Fruit fly (Drosophila melanogaster): ENCODE results near the gene kst.

kst gene

DNA sequence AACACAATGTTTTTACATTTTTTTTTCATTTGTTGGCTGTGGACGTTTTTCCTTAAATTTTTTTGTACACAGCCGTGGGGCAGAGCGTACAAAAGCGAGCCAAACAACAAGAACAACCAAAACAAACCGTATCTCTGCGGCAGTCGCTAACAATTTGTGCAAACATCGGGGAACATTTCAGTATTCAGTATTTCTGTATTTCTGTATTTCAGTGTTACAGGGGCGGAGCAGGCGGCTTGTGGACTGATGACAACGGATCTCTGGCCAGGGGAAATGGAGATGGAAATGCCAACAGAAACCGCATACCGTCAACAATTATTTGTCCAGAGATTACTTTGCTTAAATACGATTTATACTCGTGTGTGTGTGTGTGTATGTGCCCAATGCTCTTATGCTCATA is 53.9 kb downstream of the kst start (continued):
- TF ChIP-seq gfzf (GFP tag; optimal IDR thresholded peaks at IDR 0.05) (no peak), CG15011 (GFP tag; optimal IDR thresholded peaks at IDR 0.05) (peak; percentile 22), peb (GFP tag; IDR thresholded peaks at IDR 0.05) (no peak), org-1 (GFP tag; optimal IDR thresholded peaks at IDR 0.05) (peak; percentile 45), CG12071 (GFP tag; optimal IDR thresholded peaks at IDR 0.05) (peak; percentile 14), lab (GFP tag; optimal IDR thresholded peaks at IDR 0.05) (peak; percentile 22), bcd (GFP tag; optimal IDR thresholded peaks at IDR 0.05) (peak; percentile 32), ken (GFP tag; IDR thresholded peaks at IDR 0.05) (0 out of 3 replicates have a peak, but pooled peaks have one; percentile 38)

DNA sequence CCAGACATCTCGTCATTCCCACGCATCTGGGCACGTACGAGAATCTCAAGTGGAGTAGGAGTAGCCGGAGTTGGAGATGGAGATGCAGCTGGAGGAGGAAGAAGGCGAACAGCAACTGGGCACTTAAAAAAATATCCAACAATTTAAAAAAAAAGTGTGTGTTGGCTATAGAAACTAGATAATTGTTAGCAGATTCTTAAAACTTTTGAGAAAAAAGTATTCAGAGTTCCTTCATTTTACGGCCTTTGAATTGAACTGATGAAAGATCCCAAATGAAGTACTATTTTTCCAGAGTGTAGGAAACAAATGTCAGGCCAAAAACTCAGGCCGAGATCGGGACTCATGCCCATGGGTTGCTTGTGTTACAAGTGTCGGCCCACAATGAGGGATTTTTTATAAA is 55.2 kb downstream of the kst start:
- TF ChIP-seq PHDP (tag; optimal IDR thresholded peaks at IDR 0.05) = no peak
- TF ChIP-seq lbe (GFP tag; optimal IDR thresholded peaks at IDR 0.05) = peak; percentile 39
- peak; percentile 36; the same call in 1 of the 2 replicates for TF ChIP-seq CG4404 (GFP tag; IDR thresholded peaks at IDR 0.05)
- TF ChIP-seq Rfx (GFP tag; IDR thresholded peaks at IDR 0.05) = no peak
- peak; percentile 46 for TF ChIP-seq CG9727 (GFP tag; optimal IDR thresholded peaks at IDR 0.05)
- TF ChIP-seq CG12155 (GFP tag; optimal IDR thresholded peaks at IDR 0.05) = no peak
- TF ChIP-seq CG17361 (GFP tag; IDR thresholded peaks at IDR 0.05) = 0 out of 3 replicates have a peak, but pooled peaks have one; percentile 40
- peak; percentile 62 for TF ChIP-seq CG17829 (tag; optimal IDR thresholded peaks at IDR 0.05)
- no peak for TF ChIP-seq Nf-YB (GFP tag; optimal IDR thresholded peaks at IDR 0.05)
- TF ChIP-seq CG1529 (GFP tag; optimal IDR thresholded peaks at IDR 0.05) = peak; percentile 25
- peak; percentile 62 for TF ChIP-seq twi (tag; optimal IDR thresholded peaks at IDR 0.05)
- TF ChIP-seq CG5953 (GFP tag; IDR thresholded peaks at IDR 0.05) = no peak
- TF ChIP-seq gem (tag; optimal IDR thresholded peaks at IDR 0.05) = peak; percentile 43
- no peak for TF ChIP-seq CG9932 (GFP tag; IDR thresholded peaks at IDR 0.05)
- peak; percentile 2 for TF ChIP-seq Oli (tag; optimal IDR thresholded peaks at IDR 0.05)
- TF ChIP-seq CG12391 (tag; optimal IDR thresholded peaks at IDR 0.05) = peak; percentile 43
- no peak for TF ChIP-seq prd (optimal IDR thresholded peaks at IDR 0.05)
- TF ChIP-seq prd (GFP tag; IDR thresholded peaks at IDR 0.05) = peak; percentile 17; the same call in 1 of the 3 replicates
- TF ChIP-seq Ets65A (GFP tag) = peak; percentile 24
- peak; percentile 92 for TF ChIP-seq sens (GFP tag)
- TF ChIP-seq ssp (GFP tag; IDR thresholded peaks at IDR 0.05) = no peak
- peak; percentile 17 for TF ChIP-seq fd96Cb (tag; optimal IDR thresholded peaks at IDR 0.05)
- no peak for TF ChIP-seq ind (GFP tag; optimal IDR thresholded peaks at IDR 0.05)
- peak; percentile 17 for TF ChIP-seq D19A (tag; optimal IDR thresholded peaks at IDR 0.05)
- TF ChIP-seq zf30C (GFP tag; optimal IDR thresholded peaks at IDR 0.05) = peak; percentile 84
- TF ChIP-seq CG4854 (GFP tag; optimal IDR thresholded peaks at IDR 0.05) = no peak
- TF ChIP-seq Adf1 (GFP tag; IDR thresholded peaks at IDR 0.05) = no peak
- peak; percentile 46; the same call in 1 of the 2 replicates for TF ChIP-seq ara (GFP tag; IDR thresholded peaks at IDR 0.05)
- TF ChIP-seq CG10267 (tag; optimal IDR thresholded peaks at IDR 0.05) = peak; percentile 48
- peak; percentile 30 for TF ChIP-seq CG4424 (GFP tag; optimal IDR thresholded peaks at IDR 0.05)
- TF ChIP-seq Xrp1 (GFP tag; IDR thresholded peaks at IDR 0.05) = peak; percentile 60; the same call in 1 of the 2 replicates
- TF ChIP-seq sc (optimal IDR thresholded peaks at IDR 0.05) = no peak
- peak; percentile 2 for TF ChIP-seq sc (GFP tag; optimal IDR thresholded peaks at IDR 0.05)
- peak; percentile 35 for TF ChIP-seq nom (GFP tag; optimal IDR thresholded peaks at IDR 0.05)
- peak; percentile 22 for TF ChIP-seq gsb-n (tag; optimal IDR thresholded peaks at IDR 0.05)
- TF ChIP-seq phol (tag; optimal IDR thresholded peaks at IDR 0.05) = peak; percentile 20
- TF ChIP-seq jing (GFP tag; optimal IDR thresholded peaks at IDR 0.05) = no peak
- no peak for TF ChIP-seq CG15269 (tag; optimal IDR thresholded peaks at IDR 0.05)
- TF ChIP-seq onecut (GFP tag; IDR thresholded peaks at IDR 0.05) = no peak
- peak; percentile 20 for TF ChIP-seq Blimp-1 (GFP tag; optimal IDR thresholded peaks at IDR 0.05)
- TF ChIP-seq trh (GFP tag; optimal IDR thresholded peaks at IDR 0.05) = no peak
- no peak for TF ChIP-seq bab2 (GFP tag; optimal IDR thresholded peaks at IDR 0.05)
- TF ChIP-seq CG6254 (GFP tag; optimal IDR thresholded peaks at IDR 0.05) = peak; percentile 35
